Worm (Caenorhabditis elegans) whole organism, L2 larva: ENCODE results near the gene twk-43.
A peak's percentile ranks its signal among the peaks of the same experiment; 100 is the strongest.

Experiments
- F13H6.1 ChIP-seq: sonication (generic microtip); optimal IDR thresholded peaks from 2 replicates; lab custom pipeline; 2016; ENCODE audit warnings: missing genetic modification characterization, missing compliant biosample characterization
- Y55F3AM.14 ChIP-seq: fragments of 200-800 bp; sonication (Bioruptor generic); optimal IDR thresholded peaks from 2 replicates; lab custom pipeline; 2018; ENCODE audit warnings: mild to moderate bottlenecking, missing genetic modification characterization, missing compliant biosample characterization
- ZK546.5 ChIP-seq: sonication (generic microtip); optimal IDR thresholded peaks from 2 replicates; lab custom pipeline; 2017; ENCODE audit warnings: missing biosample characterization, missing genetic modification characterization
- alr-1 ChIP-seq: fragments of 150-350 bp; optimal IDR thresholded peaks from 2 replicates; lab custom pipeline; 2014; ENCODE audit warnings: missing biosample characterization, missing genetic modification characterization
- ama-1 ChIP-seq: fragments of 150-350 bp; optimal IDR thresholded peaks from 2 replicates; lab custom pipeline; 2018; ENCODE audit warnings: inconsistent platforms
- blmp-1 ChIP-seq: sonication (generic microtip); optimal IDR thresholded peaks from 2 replicates; lab custom pipeline; 2017; ENCODE audit warnings: missing genetic modification characterization, mild to moderate bottlenecking, missing compliant biosample characterization, antibody characterized with exemption, moderate library complexity; ENCODE audit not compliant: insufficient read depth
- ceh-16 ChIP-seq: fragments of 150-350 bp; optimal IDR thresholded peaks from 2 replicates; lab custom pipeline; 2014; ENCODE audit warnings: missing biosample characterization, missing genetic modification characterization
- ceh-82 ChIP-seq: fragments of 150-350 bp; optimal IDR thresholded peaks from 2 replicates; lab custom pipeline; 2014; ENCODE audit warnings: missing biosample characterization, missing genetic modification characterization
- crh-2 ChIP-seq: sonication (generic microtip); optimal IDR thresholded peaks from 2 replicates; lab custom pipeline; 2017; ENCODE audit warnings: missing biosample characterization, missing genetic modification characterization
- dmd-4 ChIP-seq: sonication (generic microtip); optimal IDR thresholded peaks from 2 replicates; lab custom pipeline; 2017; ENCODE audit warnings: missing biosample characterization, missing genetic modification characterization
- egl-27 ChIP-seq: sonication (generic microtip); optimal IDR thresholded peaks from 3 replicates; lab custom pipeline; 2017; ENCODE audit warnings: missing biosample characterization, missing genetic modification reagents, missing genetic modification characterization
- elt-1 ChIP-seq: fragments of 150-350 bp; optimal IDR thresholded peaks from 2 replicates; lab custom pipeline; 2014; ENCODE audit warnings: missing biosample characterization, missing genetic modification characterization
- elt-3 ChIP-seq: sonication (generic microtip); optimal IDR thresholded peaks from 2 replicates; lab custom pipeline; 2017; ENCODE audit warnings: missing biosample characterization, missing genetic modification characterization
- fos-1 ChIP-seq: fragments of 150-350 bp; optimal IDR thresholded peaks from 2 replicates; lab custom pipeline; 2014; ENCODE audit warnings: missing biosample characterization, missing genetic modification characterization
- mbf-1 ChIP-seq: sonication (generic microtip); optimal IDR thresholded peaks from 2 replicates; lab custom pipeline; 2017; ENCODE audit warnings: missing biosample characterization, missing genetic modification characterization
- mdl-1 ChIP-seq, 2 experiments: fragments of 150-350 bp in 1 of 2; sonication (generic microtip) in 1 of 2; optimal IDR thresholded peaks; 2 replicates each; lab custom pipeline; 2017; ENCODE audit warnings: missing biosample characterization in 2 of 2, missing genetic modification characterization in 2 of 2
- nhr-11 ChIP-seq: fragments of 150-350 bp; optimal IDR thresholded peaks from 2 replicates; lab custom pipeline; 2014; ENCODE audit warnings: missing biosample characterization, missing genetic modification characterization
- nhr-12 ChIP-seq: fragments of 150-350 bp; optimal IDR thresholded peaks from 2 replicates; lab custom pipeline; 2014; ENCODE audit warnings: missing biosample characterization, missing genetic modification characterization
- nhr-23 ChIP-seq: fragments of 150-350 bp; optimal IDR thresholded peaks from 2 replicates; lab custom pipeline; 2014; ENCODE audit warnings: missing biosample characterization, missing genetic modification reagents, missing genetic modification characterization
- nhr-237 ChIP-seq: fragments of 150-350 bp; optimal IDR thresholded peaks from 2 replicates; lab custom pipeline; 2014; ENCODE audit warnings: missing biosample characterization, missing genetic modification characterization
- nhr-25 ChIP-seq: fragments of 150-350 bp; sonication (generic microtip); optimal IDR thresholded peaks from 3 replicates; lab custom pipeline; 2014; ENCODE audit warnings: missing biosample characterization, missing genetic modification characterization
- peb-1 ChIP-seq: fragments of 150-350 bp; optimal IDR thresholded peaks from 2 replicates; lab custom pipeline; 2014; ENCODE audit warnings: missing biosample characterization, missing genetic modification characterization
- skn-1 ChIP-seq: sonication (generic microtip); optimal IDR thresholded peaks from 2 replicates; lab custom pipeline; 2017; ENCODE audit warnings: missing biosample characterization, missing genetic modification characterization
- sma-9 ChIP-seq, 2 experiments: fragments of 150-350 bp in 1 of 2; sonication (generic microtip) in 1 of 2; optimal IDR thresholded peaks; 2 replicates each; lab custom pipeline; 2014 to 2016; ENCODE audit warnings: missing genetic modification characterization in 2 of 2, mild to moderate bottlenecking in 1 of 2, missing biosample characterization in 1 of 2, missing compliant biosample characterization in 1 of 2, missing genetic modification reagents in 1 of 2, moderate library complexity in 1 of 2
- snpc-4 ChIP-seq: fragments of 150-350 bp; optimal IDR thresholded peaks from 2 replicates; lab custom pipeline; 2014; ENCODE audit warnings: missing biosample characterization, missing genetic modification characterization
- unc-62 ChIP-seq: fragments of 150-350 bp; optimal IDR thresholded peaks from 2 replicates; lab custom pipeline; 2014; ENCODE audit warnings: missing biosample characterization, missing genetic modification reagents, missing genetic modification characterization
- ztf-1 ChIP-seq: fragments of 200-800 bp; sonication (Bioruptor generic); conservative IDR thresholded peaks from 2 replicates; pipeline ENCODE4 v1.3.6; 2022; ENCODE audit warnings: missing genetic modification characterization, missing compliant biosample characterization

The twk-43 gene

DNA sequence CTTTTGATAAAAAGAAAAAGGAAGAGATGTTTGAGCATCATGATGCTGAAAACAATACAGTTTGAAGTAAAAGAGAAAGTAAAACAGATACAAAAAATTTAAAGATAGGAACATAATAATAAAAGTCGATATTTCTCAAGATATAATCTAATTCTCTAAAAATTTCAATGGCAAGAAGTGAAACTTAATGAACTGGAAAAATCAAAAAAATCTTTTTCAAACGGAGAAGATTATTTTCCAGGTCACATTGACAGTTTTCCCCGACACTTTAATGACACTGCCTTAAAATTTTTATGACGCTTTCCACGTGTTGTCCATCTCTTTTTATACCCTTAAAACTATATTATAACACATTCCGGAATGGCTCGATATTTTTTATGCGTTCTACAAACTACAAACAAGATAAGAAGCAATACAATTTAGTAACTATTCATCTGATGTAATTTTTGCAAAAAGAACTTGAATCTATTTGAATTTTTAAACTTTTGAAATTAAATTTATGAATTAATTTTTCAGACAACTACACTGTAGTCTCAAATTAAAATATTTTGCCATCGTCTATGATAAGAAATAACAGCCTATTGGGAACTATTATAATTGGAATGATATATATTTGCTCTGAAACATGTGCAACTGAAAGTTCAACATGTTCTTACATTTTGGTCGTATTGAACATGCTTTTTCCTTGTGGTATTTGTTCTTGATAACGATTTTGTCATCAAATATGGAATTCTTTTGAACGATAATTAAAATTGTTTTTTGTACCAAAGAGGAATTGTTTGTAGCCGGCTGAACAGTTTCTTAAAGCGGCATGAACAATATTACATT is 20.9 kb upstream of the twk-43 start, which contains the start of gene C50B6.7:
Gene C50B6.7, minus strand, starts transcription at position 51 of the 828 bp plus-strand sequence.
- no peak for TF ChIP-seq nhr-23 (tag; lab: Kevin White, UChicago)
- no peak for TF ChIP-seq ZK546.5
- peak; percentile 36 for TF ChIP-seq fos-1 (tag; lab: Kevin White, UChicago)
- TF ChIP-seq crh-2 (tag; lab: Kevin White, UChicago) = no peak
- TF ChIP-seq ama-1 = no peak
- TF ChIP-seq sma-9 (GFP tag; optimal IDR thresholded peaks at IDR 0.05; lab: Kevin White, UChicago) = peak; percentile 1
- no peak for TF ChIP-seq sma-9 (tag; optimal IDR thresholded peaks at IDR 0.05; lab: Kevin White, UChicago)
- no peak for TF ChIP-seq elt-3
- no peak for TF ChIP-seq nhr-11 (tag; lab: Kevin White, UChicago)
- no peak for TF ChIP-seq ceh-82 (tag; lab: Kevin White, UChicago)
- TF ChIP-seq egl-27 = no peak
- TF ChIP-seq nhr-237 (tag; lab: Kevin White, UChicago) = no peak
- no peak for TF ChIP-seq peb-1 (tag; lab: Kevin White, UChicago)
- no peak for TF ChIP-seq dmd-4 (tag; lab: Kevin White, UChicago)

ce11 chrV:13327463-13327862 is 18.6 kb upstream of the twk-43 start, which contains the start of gene str-37:
str-37 (plus strand) TSS chrV:13327763.
- TF ChIP-seq unc-62 (no peak), ceh-16 (tag; lab: Kevin White, UChicago) (no peak), nhr-12 (tag; lab: Kevin White, UChicago) (no peak), blmp-1 (no peak)

- no peak for TF ChIP-seq unc-62
- no peak for TF ChIP-seq ceh-82 (tag; lab: Kevin White, UChicago)
- no peak for TF ChIP-seq crh-2 (tag; lab: Kevin White, UChicago)
- TF ChIP-seq sma-9 (GFP tag; optimal IDR thresholded peaks at IDR 0.05; lab: Kevin White, UChicago) = no peak
- TF ChIP-seq sma-9 (tag; optimal IDR thresholded peaks at IDR 0.05; lab: Kevin White, UChicago) = no peak
- no peak for TF ChIP-seq peb-1 (tag; lab: Kevin White, UChicago)
- no peak for TF ChIP-seq alr-1 (tag; lab: Kevin White, UChicago)
- TF ChIP-seq ztf-1 = no peak
- TF ChIP-seq Y55F3AM.14 (GFP tag; lab: Kevin White, UChicago) = no peak
- no peak for TF ChIP-seq ZK546.5
- TF ChIP-seq snpc-4 (tag; lab: Kevin White, UChicago) = no peak
- no peak for TF ChIP-seq nhr-12 (tag; lab: Kevin White, UChicago)
- TF ChIP-seq egl-27 = no peak
- no peak for TF ChIP-seq F13H6.1 (tag; lab: Kevin White, UChicago)
- TF ChIP-seq ama-1 = no peak
Observed at ce11 chrV:13330919-13331318, 15.2 kb upstream of the twk-43 start, which contains the start of gene nhr-129. nhr-129 (minus strand) TSS chrV:13331019.

ce11 chrV:13333386-13334180 is 12.5 kb upstream of the twk-43 start, which contains the start of gene nhr-168:
nhr-168 (minus strand) TSS chrV:13333871.
- TF ChIP-seq ceh-16 (tag; lab: Kevin White, UChicago) (peak; percentile 66), blmp-1 (no peak), unc-62 (no peak), fos-1 (tag; lab: Kevin White, UChicago) (peak; percentile 65), mbf-1 (tag; lab: Kevin White, UChicago) (no peak), elt-1 (tag; lab: Kevin White, UChicago) (peak; percentile 92), nhr-237 (tag; lab: Kevin White, UChicago) (no peak), nhr-23 (tag; lab: Kevin White, UChicago) (peak; percentile 80), mdl-1 (tag; optimal IDR thresholded peaks at IDR 0.05; lab: Kevin White, UChicago) (no peak), sma-9 (GFP tag; optimal IDR thresholded peaks at IDR 0.05; lab: Kevin White, UChicago) (peak; percentile 80), sma-9 (tag; optimal IDR thresholded peaks at IDR 0.05; lab: Kevin White, UChicago) (no peak), ztf-1 (no peak), ceh-82 (tag; lab: Kevin White, UChicago) (no peak)

- TF ChIP-seq nhr-25 (no peak), sma-9 (GFP tag; optimal IDR thresholded peaks at IDR 0.05; lab: Kevin White, UChicago) (peak; percentile 68), sma-9 (tag; optimal IDR thresholded peaks at IDR 0.05; lab: Kevin White, UChicago) (no peak), skn-1 (tag; lab: Kevin White, UChicago) (no peak), blmp-1 (no peak), nhr-11 (tag; lab: Kevin White, UChicago) (no peak)
Observed at ce11 chrV:13334447-13334846, 11.6 kb upstream of the twk-43 start.
